Worm (Caenorhabditis elegans) whole organism, L1 larva: ENCODE data around the gene C09G12.17.

Experiments
- C16A3.4 ChIP-seq: fragments of 150-350 bp; optimal IDR thresholded peaks from 2 replicates; lab custom pipeline; 2014; ENCODE audit warnings: missing biosample characterization, missing genetic modification characterization
- alr-1 ChIP-seq: fragments of 200-800 bp; sonication (Bioruptor generic); optimal IDR thresholded peaks from 2 replicates; lab custom pipeline; 2018; ENCODE audit warnings: borderline replicate concordance, mild to moderate bottlenecking, missing genetic modification characterization, missing compliant biosample characterization
- aly-2 ChIP-seq: fragments of 150-350 bp; optimal IDR thresholded peaks from 2 replicates; lab custom pipeline; 2014; ENCODE audit warnings: missing biosample characterization, missing genetic modification characterization
- ama-1 ChIP-seq: fragments of 150-350 bp; optimal IDR thresholded peaks from 2 replicates; lab custom pipeline; 2014
- blmp-1 ChIP-seq: fragments of 150-350 bp; optimal IDR thresholded peaks from 2 replicates; lab custom pipeline; 2014; ENCODE audit warnings: missing biosample characterization, missing genetic modification characterization
- ceh-8 ChIP-seq: fragments of 200-800 bp; sonication (Bioruptor generic); optimal IDR thresholded peaks from 2 replicates; lab custom pipeline; 2018; ENCODE audit warnings: mild to moderate bottlenecking, missing genetic modification characterization, moderate library complexity, missing compliant biosample characterization
- ceh-90 ChIP-seq: sonication (generic microtip); optimal IDR thresholded peaks from 2 replicates; lab custom pipeline; 2016; ENCODE audit warnings: missing genetic modification characterization, missing compliant biosample characterization
- ces-1 ChIP-seq: fragments of 150-350 bp; optimal IDR thresholded peaks from 2 replicates; lab custom pipeline; 2014; ENCODE audit warnings: missing biosample characterization, missing genetic modification reagents, missing genetic modification characterization
- dpl-1 ChIP-seq, 3 experiments: fragments of 150-350 bp in 2 of 3; sonication (generic microtip) in 1 of 3; optimal IDR thresholded peaks; 2 replicates each; lab custom pipeline; 2014 to 2017; ENCODE audit warnings: missing biosample characterization in 3 of 3, missing genetic modification characterization in 3 of 3, missing genetic modification reagents in 3 of 3
- efl-1 ChIP-seq, 4 experiments: fragments of 150-350 bp; optimal IDR thresholded peaks in 3 of 4; peaks in 1 of 4; 1 replicate in 1 of 4; 2 replicates in 3 of 4; lab custom pipeline; 2014; ENCODE audit warnings: missing biosample characterization in 2 of 4, missing genetic modification characterization in 2 of 4, missing genetic modification reagents in 2 of 4
- efl-3 ChIP-seq: fragments of 200-800 bp; sonication (Bioruptor generic); optimal IDR thresholded peaks from 2 replicates; lab custom pipeline; 2018; ENCODE audit warnings: mild to moderate bottlenecking, missing genetic modification characterization, missing compliant biosample characterization
- egl-27 ChIP-seq, 2 experiments: fragments of 150-350 bp in 1 of 2; sonication (generic microtip); optimal IDR thresholded peaks; 3 replicates each; lab custom pipeline; 2017 to 2018; ENCODE audit warnings: missing biosample characterization in 2 of 2, missing genetic modification characterization in 2 of 2, missing genetic modification reagents in 2 of 2
- elt-3 ChIP-seq, 6 experiments: fragments of 150-350 bp in 1 of 6; sonication (generic microtip); optimal IDR thresholded peaks; 2 replicates each; lab custom pipeline; 2017 to 2018; ENCODE audit warnings: missing biosample characterization in 6 of 6, missing genetic modification characterization in 6 of 6, inconsistent platforms in 1 of 6
- fkh-10 ChIP-seq: sonication (generic microtip); optimal IDR thresholded peaks from 2 replicates; lab custom pipeline; 2017; ENCODE audit warnings: missing biosample characterization, missing genetic modification reagents, missing genetic modification characterization
- fkh-8 ChIP-seq: sonication (generic microtip); optimal IDR thresholded peaks from 2 replicates; lab custom pipeline; 2016; ENCODE audit warnings: mild to moderate bottlenecking, missing genetic modification characterization, missing compliant biosample characterization
- grh-1 ChIP-seq: fragments of 200-800 bp; sonication (Bioruptor generic); IDR thresholded peaks from 2 replicates; pipeline ENCODE4 v1.3.6; 2022; ENCODE audit warnings: missing genetic modification reagents, missing genetic modification characterization, missing compliant biosample characterization
- hlh-17 ChIP-seq: fragments of 200-800 bp; sonication (Bioruptor generic); optimal IDR thresholded peaks from 2 replicates; lab custom pipeline; 2018; ENCODE audit warnings: missing genetic modification characterization, mild to moderate bottlenecking, missing compliant biosample characterization, moderate library complexity, borderline replicate concordance
- hlh-4 ChIP-seq: sonication (generic microtip); optimal IDR thresholded peaks from 2 replicates; lab custom pipeline; 2016; ENCODE audit warnings: mild to moderate bottlenecking, missing genetic modification characterization, missing compliant biosample characterization
- isw-1 ChIP-seq: fragments of 200-800 bp; sonication (Bioruptor generic); IDR thresholded peaks from 2 replicates; pipeline ENCODE4 v1.3.6; 2022; ENCODE audit warnings: missing genetic modification characterization, missing compliant biosample characterization
- jun-1 ChIP-seq: fragments of 150-350 bp; optimal IDR thresholded peaks from 2 replicates; lab custom pipeline; 2014; ENCODE audit warnings: missing biosample characterization, missing genetic modification reagents, missing genetic modification characterization
- lin-13 ChIP-seq: fragments of 150-350 bp; optimal IDR thresholded peaks from 2 replicates; lab custom pipeline; 2014; ENCODE audit warnings: missing biosample characterization, missing genetic modification reagents, missing genetic modification characterization
- mab-9 ChIP-seq: fragments of 200-800 bp; sonication (Bioruptor generic); IDR thresholded peaks from 2 replicates; pipeline ENCODE4 v1.3.6; 2022; ENCODE audit warnings: missing genetic modification reagents, missing genetic modification characterization, missing compliant biosample characterization
- mdl-1 ChIP-seq, 2 experiments: fragments of 150-350 bp; optimal IDR thresholded peaks; 2 replicates each; lab custom pipeline; 2014 to 2017; ENCODE audit warnings: missing biosample characterization in 2 of 2, missing genetic modification characterization in 2 of 2, inconsistent platforms in 1 of 2
- nhr-19 ChIP-seq: fragments of 200-800 bp; sonication (Bioruptor generic); conservative IDR thresholded peaks from 2 replicates; pipeline ENCODE4 v1.3.6; 2022; ENCODE audit warnings: missing genetic modification characterization, missing compliant biosample characterization
- nhr-20 ChIP-seq: sonication (generic microtip); optimal IDR thresholded peaks from 2 replicates; lab custom pipeline; 2016; ENCODE audit warnings: mild to moderate bottlenecking, missing genetic modification characterization, missing compliant biosample characterization
- nhr-28 ChIP-seq: fragments of 150-350 bp; optimal IDR thresholded peaks from 2 replicates; lab custom pipeline; 2014; ENCODE audit warnings: missing biosample characterization, missing genetic modification characterization
- nhr-76 ChIP-seq: sonication (generic microtip); optimal IDR thresholded peaks from 2 replicates; lab custom pipeline; 2017; ENCODE audit warnings: missing biosample characterization, missing genetic modification characterization
- nhr-84 ChIP-seq: sonication (generic microtip); optimal IDR thresholded peaks from 2 replicates; lab custom pipeline; 2017; ENCODE audit warnings: missing biosample characterization, missing genetic modification characterization
- nhr-85 ChIP-seq: sonication (generic microtip); peaks from one replicate; lab custom pipeline; 2016; ENCODE audit warnings: missing genetic modification characterization, inconsistent platforms, missing compliant biosample characterization
- nhr-90 ChIP-seq: sonication (generic microtip); optimal IDR thresholded peaks from 2 replicates; lab custom pipeline; 2016; ENCODE audit warnings: mild to moderate bottlenecking, missing genetic modification characterization, missing compliant biosample characterization; ENCODE audit not compliant: poor library complexity
- sptf-1 ChIP-seq: fragments of 150-350 bp; optimal IDR thresholded peaks from 2 replicates; lab custom pipeline; 2014; ENCODE audit warnings: missing biosample characterization, missing genetic modification characterization
- tbx-2 ChIP-seq: sonication (generic microtip); optimal IDR thresholded peaks from 2 replicates; lab custom pipeline; 2016; ENCODE audit warnings: missing genetic modification characterization, missing compliant biosample characterization
- tlp-1 ChIP-seq: fragments of 150-350 bp; optimal IDR thresholded peaks from 2 replicates; lab custom pipeline; 2014; ENCODE audit warnings: missing biosample characterization, missing genetic modification characterization
- unc-62 ChIP-seq: fragments of 150-350 bp; optimal IDR thresholded peaks from 2 replicates; lab custom pipeline; 2014; ENCODE audit warnings: missing biosample characterization, missing genetic modification reagents, missing genetic modification characterization
- unc-86 ChIP-seq: sonication (generic microtip); optimal IDR thresholded peaks from 2 replicates; lab custom pipeline; 2016; ENCODE audit warnings: missing genetic modification characterization, missing compliant biosample characterization
- unc-98 ChIP-seq: fragments of 200-800 bp; sonication (Bioruptor generic); IDR thresholded peaks from 2 replicates; pipeline ENCODE4 v1.3.6; 2022; ENCODE audit warnings: missing genetic modification characterization, missing compliant biosample characterization
- vab-15 ChIP-seq: sonication (generic microtip); optimal IDR thresholded peaks from 2 replicates; lab custom pipeline; 2017; ENCODE audit warnings: missing genotype, mild to moderate bottlenecking, missing genetic modification characterization, missing compliant biosample characterization
- zag-1 ChIP-seq: fragments of 150-350 bp; optimal IDR thresholded peaks from 2 replicates; lab custom pipeline; 2014; ENCODE audit warnings: missing biosample characterization, missing genetic modification characterization
- zip-4 ChIP-seq: fragments of 200-800 bp; sonication (Bioruptor generic); optimal IDR thresholded peaks from 2 replicates; lab custom pipeline; 2018; ENCODE audit warnings: mild to moderate bottlenecking, missing genetic modification characterization, moderate library complexity, missing compliant biosample characterization
- ztf-11 ChIP-seq, 2 experiments: sonication (generic microtip); optimal IDR thresholded peaks; 2 replicates each; lab custom pipeline; 2016 to 2017; ENCODE audit warnings: missing genetic modification characterization in 2 of 2, missing biosample characterization in 1 of 2, missing compliant biosample characterization in 1 of 2
- ztf-4 ChIP-seq: fragments of 150-350 bp; optimal IDR thresholded peaks from 2 replicates; lab custom pipeline; 2014; ENCODE audit warnings: missing biosample characterization, missing genetic modification characterization

C09G12.17 gene

DNA sequence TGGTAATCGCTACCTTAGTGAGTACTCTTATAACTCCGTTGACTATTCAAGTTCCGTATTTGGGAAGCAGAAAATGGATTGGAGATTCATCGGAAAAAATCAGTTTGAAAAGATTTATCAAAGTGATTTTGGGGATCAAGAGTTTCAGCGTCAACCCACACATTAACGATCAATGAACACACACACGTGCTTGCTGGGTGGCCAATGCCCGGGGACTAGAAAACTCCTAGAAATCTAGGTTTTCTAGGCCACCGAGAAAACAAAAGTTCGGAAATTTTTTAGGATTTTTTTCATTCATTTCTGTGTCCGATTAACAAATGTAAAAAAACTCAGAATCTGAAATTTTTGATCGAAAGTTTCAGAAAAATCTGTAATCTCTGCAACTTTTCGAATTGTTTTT lies 9.7 kb upstream of the C09G12.17 start:
- TF ChIP-seq elt-3 (tag; optimal IDR thresholded peaks at IDR 0.05; lab: Kevin White, UChicago) (no peak), fkh-10 (no peak), efl-1 (optimal IDR thresholded peaks at IDR 0.05; lab: Kevin White, UChicago) (peak in 1 of 2 experiments; percentile 11), efl-1 (GFP tag; optimal IDR thresholded peaks at IDR 0.05 in 1 of 2; lab: Kevin White, UChicago) (peak in 1 of 2 experiments; percentile 61), tbx-2 (tag; lab: Kevin White, UChicago) (no peak), nhr-19 (0 out of 2 replicates have a peak, but pooled peaks have one; percentile 20)

DNA sequence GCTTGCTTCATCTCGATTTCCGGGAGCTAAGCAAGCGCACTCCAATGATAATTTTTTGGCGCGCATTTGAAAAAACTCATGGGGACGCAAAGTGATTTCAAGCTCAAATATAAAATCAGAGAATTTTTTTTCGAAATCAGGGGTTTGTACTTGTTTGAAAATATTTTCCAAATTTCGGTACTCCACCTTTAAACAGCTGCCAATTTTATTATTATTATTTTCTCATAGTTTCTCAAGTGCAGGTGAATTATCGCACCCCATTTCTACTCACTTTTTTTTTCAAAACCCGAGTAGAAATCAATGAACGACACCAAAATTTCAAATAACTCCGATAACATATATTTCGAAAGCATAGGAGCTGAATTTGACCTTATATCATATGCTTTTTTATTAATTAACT lies 7.9 kb upstream of the C09G12.17 start, which contains the start of gene srz-83:
srz-83 (plus strand) TSS at position 301 of the 400 bp plus-strand sequence.
- TF ChIP-seq hlh-17 (GFP tag; lab: Kevin White, UChicago) (no peak), ztf-11 (tag; optimal IDR thresholded peaks at IDR 0.05; lab: Kevin White, UChicago) (no peak), ces-1 (no peak), mdl-1 (tag; optimal IDR thresholded peaks at IDR 0.05; lab: Kevin White, UChicago) (no peak), vab-15 (tag; lab: Kevin White, UChicago) (no peak), mab-9 (GFP tag; lab: Robert Waterston, UW) (no peak), tlp-1 (no peak), nhr-85 (tag; lab: Kevin White, UChicago) (no peak), sptf-1 (no peak), zag-1 (tag; lab: Kevin White, UChicago) (no peak), unc-98 (no peak), zip-4 (GFP tag; lab: Kevin White, UChicago) (no peak), aly-2 (tag; lab: Kevin White, UChicago) (no peak), nhr-28 (tag; lab: Kevin White, UChicago) (no peak), C16A3.4 (tag; lab: Kevin White, UChicago) (no peak), ceh-8 (GFP tag; lab: Kevin White, UChicago) (no peak), egl-27 (tag; optimal IDR thresholded peaks at IDR 0.05; lab: Kevin White, UChicago) (no peak), jun-1 (tag; lab: Kevin White, UChicago) (no peak), fkh-8 (tag; lab: Kevin White, UChicago) (no peak)

DNA sequence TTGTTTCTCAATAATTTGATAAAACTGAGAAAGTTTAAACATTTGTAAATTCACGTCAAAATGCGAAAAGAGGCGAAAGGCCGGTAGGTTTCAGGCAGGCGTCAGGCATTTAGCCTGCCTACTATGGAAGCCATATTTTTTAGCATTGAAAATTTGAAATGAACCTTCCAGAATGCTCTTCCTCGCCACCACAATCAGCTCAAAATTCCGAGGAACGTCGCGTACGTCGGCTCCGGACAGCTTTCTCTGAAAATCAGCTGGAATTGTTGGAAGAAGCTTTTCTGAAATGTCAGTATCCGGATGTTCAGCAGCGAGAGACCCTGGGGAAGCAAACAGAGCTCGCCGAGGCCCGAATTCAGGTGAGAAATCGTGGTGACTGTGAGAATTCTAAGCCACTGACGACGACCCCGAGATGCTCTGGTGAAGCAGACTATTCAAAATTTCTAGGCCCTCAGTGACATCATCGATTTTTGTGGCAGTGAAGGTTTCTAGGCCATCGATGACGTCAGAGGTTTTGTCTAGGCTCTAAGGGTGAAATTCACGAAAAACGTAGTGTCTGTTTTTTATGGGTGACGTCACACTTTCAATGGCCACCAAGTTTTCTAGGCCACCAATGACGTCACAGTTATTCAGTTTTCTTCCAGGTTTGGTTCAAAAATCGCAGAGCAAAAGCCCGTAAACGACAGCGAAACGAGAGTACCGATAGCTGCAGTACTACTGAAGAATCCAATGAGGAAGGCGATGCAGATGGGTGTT lies 5.9 kb upstream of the C09G12.17 start:
- TF ChIP-seq hlh-4 (tag; lab: Kevin White, UChicago) (no peak), grh-1 (no peak), ztf-4 (tag; lab: Kevin White, UChicago) (no peak), tbx-2 (tag; lab: Kevin White, UChicago) (no peak), nhr-90 (tag; lab: Kevin White, UChicago) (no peak), ceh-90 (tag; lab: Kevin White, UChicago) (no peak), zag-1 (tag; lab: Kevin White, UChicago) (no peak), ama-1 (lab: Kevin White, UChicago) (no peak), nhr-20 (tag; lab: Kevin White, UChicago) (no peak), dpl-1 (GFP tag; optimal IDR thresholded peaks at IDR 0.05; lab: Kevin White, UChicago) (no peak), nhr-76 (tag; lab: Kevin White, UChicago) (no peak), unc-62 (GFP tag; lab: Kevin White, UChicago) (no peak), blmp-1 (no peak), egl-27 (tag; optimal IDR thresholded peaks at IDR 0.05; lab: Kevin White, UChicago) (no peak), lin-13 (no peak), isw-1 (no peak), nhr-84 (tag; lab: Kevin White, UChicago) (no peak), efl-3 (no peak), alr-1 (tag; lab: Kevin White, UChicago) (no peak), unc-86 (tag; lab: Kevin White, UChicago) (no peak)
